Fruit fly (Drosophila melanogaster) whole organism, embryonic: ENCODE results near the gene CG42591.

Experiments used
- Awh ChIP-seq: fragments of 200-800 bp; sonication (Bioruptor generic); IDR thresholded peaks from 2 replicates; pipeline ENCODE4, ENCODE4 v1.3.6; 2022; ENCODE audit warnings: missing biosample characterization, missing genetic modification characterization
- CG10147 ChIP-seq: fragments of 200-800 bp; sonication (Bioruptor generic); optimal IDR thresholded peaks from 2 replicates; lab custom pipeline; 2019; ENCODE audit warnings: missing biosample characterization, mild to moderate bottlenecking, missing genetic modification characterization, moderate library complexity
- CG10209 ChIP-seq: fragments of 200-800 bp; sonication (Bioruptor generic); optimal IDR thresholded peaks from 3 replicates; lab custom pipeline; 2017; ENCODE audit warnings: missing biosample characterization, mild to moderate bottlenecking, missing genetic modification characterization, missing genetic modification reagents
- CG10431 ChIP-seq: fragments of 200-800 bp; sonication (Bioruptor generic); optimal IDR thresholded peaks from 3 replicates; lab custom pipeline; 2018; ENCODE audit warnings: missing biosample characterization, mild to moderate bottlenecking, missing genetic modification characterization
- CG10462 ChIP-seq: fragments of 200-800 bp; sonication (Bioruptor generic); optimal IDR thresholded peaks from 2 replicates; lab custom pipeline; 2016; ENCODE audit warnings: missing biosample characterization, missing genetic modification characterization
- CG10654 ChIP-seq: fragments of 200-800 bp; sonication (Bioruptor generic); optimal IDR thresholded peaks from 2 replicates; lab custom pipeline; 2016; ENCODE audit warnings: missing biosample characterization, missing genetic modification characterization
- CG12769 ChIP-seq: fragments of 200-800 bp; sonication (Bioruptor generic); optimal IDR thresholded peaks from 2 replicates; lab custom pipeline; 2019; ENCODE audit warnings: missing biosample characterization, mild to moderate bottlenecking, missing genetic modification characterization, moderate library complexity
- CG13424 ChIP-seq: fragments of 200-800 bp; sonication (Bioruptor generic); optimal IDR thresholded peaks from 2 replicates; lab custom pipeline; 2019; ENCODE audit warnings: missing biosample characterization, mild to moderate bottlenecking, missing genetic modification characterization, moderate library complexity
- CG17385 ChIP-seq: fragments of 200-800 bp; sonication (Bioruptor generic); optimal IDR thresholded peaks from 3 replicates; lab custom pipeline; 2018; ENCODE audit warnings: missing biosample characterization, mild to moderate bottlenecking, missing genetic modification characterization
- CG18599 ChIP-seq: fragments of 200-800 bp; sonication (Bioruptor generic); optimal IDR thresholded peaks from 3 replicates; lab custom pipeline; 2017; ENCODE audit warnings: missing biosample characterization, missing genetic modification characterization, mild to moderate bottlenecking, moderate library complexity, missing genetic modification reagents
- CG2202 ChIP-seq: fragments of 200-800 bp; sonication (Bioruptor generic); optimal IDR thresholded peaks from 2 replicates; lab custom pipeline; 2018; ENCODE audit warnings: missing biosample characterization, mild to moderate bottlenecking, missing genetic modification characterization
- CG31388 ChIP-seq: fragments of 200-800 bp; sonication (Bioruptor generic); optimal IDR thresholded peaks from 2 replicates; lab custom pipeline; 2016; ENCODE audit warnings: missing biosample characterization, missing genetic modification characterization
- CG34376 ChIP-seq: fragments of 200-800 bp; sonication (Bioruptor generic); optimal IDR thresholded peaks from 2 replicates; lab custom pipeline; 2018; ENCODE audit warnings: missing biosample characterization, mild to moderate bottlenecking, missing genetic modification characterization
- CG34422 ChIP-seq: fragments of 200-800 bp; sonication (Bioruptor generic); IDR thresholded peaks from 3 replicates; pipeline ENCODE4 v1.3.6; 2022; ENCODE audit warnings: missing biosample characterization, missing genetic modification characterization
- CG3995 ChIP-seq: fragments of 200-800 bp; sonication (Bioruptor generic); optimal IDR thresholded peaks from 3 replicates; lab custom pipeline; 2016; ENCODE audit warnings: missing biosample characterization, missing genetic modification characterization
- CG7357 ChIP-seq: fragments of 200-800 bp; sonication (Bioruptor generic); IDR thresholded peaks from 3 replicates; pipeline ENCODE4 v1.3.6; 2022; ENCODE audit warnings: missing biosample characterization, missing genetic modification characterization
- Deaf1 ChIP-seq: fragments of 200-800 bp; optimal IDR thresholded peaks from 3 replicates; lab custom pipeline; 2019; ENCODE audit warnings: missing biosample characterization, mild to moderate bottlenecking, missing genetic modification characterization, moderate library complexity
- Dek ChIP-seq: fragments of 200-800 bp; sonication (Bioruptor generic); optimal IDR thresholded peaks from 3 replicates; lab custom pipeline; 2019; ENCODE audit warnings: missing biosample characterization, mild to moderate bottlenecking, missing genetic modification characterization, moderate library complexity
- Dref ChIP-seq: fragments of 200-800 bp; sonication (Bioruptor generic); IDR thresholded peaks from 2 replicates; pipeline ENCODE4 v1.3.6; 2022; ENCODE audit warnings: missing biosample characterization, missing genetic modification characterization
- E2f2 ChIP-seq: fragments of 200-800 bp; sonication (Bioruptor generic); IDR thresholded peaks from 2 replicates; pipeline ENCODE4 v1.3.6; 2022; ENCODE audit warnings: missing biosample characterization, missing genetic modification characterization
- Ets65A ChIP-seq: fragments of 200-800 bp; sonication (Bioruptor generic); peaks from one replicate; lab custom pipeline; 2016; ENCODE audit warnings: missing biosample characterization, missing genetic modification characterization
- Fer1 ChIP-seq: fragments of 200-800 bp; sonication (Bioruptor generic); optimal IDR thresholded peaks from 2 replicates; lab custom pipeline; 2017; ENCODE audit warnings: missing biosample characterization, mild to moderate bottlenecking, missing genetic modification characterization
- HLH4C ChIP-seq: fragments of 200-800 bp; sonication (Bioruptor generic); IDR thresholded peaks from 3 replicates; pipeline ENCODE4 v1.3.6; 2022; ENCODE audit warnings: missing biosample characterization, missing genetic modification characterization; ENCODE audit not compliant: partially characterized antibody
- Hr51 ChIP-seq, 2 experiments: fragments of 200-800 bp; sonication (Bioruptor generic); optimal IDR thresholded peaks; 2 replicates in 1 of 2; 3 replicates in 1 of 2; lab custom pipeline; 2016 to 2018; ENCODE audit warnings: missing biosample characterization in 2 of 2, missing genetic modification characterization in 2 of 2, mild to moderate bottlenecking in 1 of 2, moderate library complexity in 1 of 2
- Hr78 ChIP-seq, 2 experiments: fragments of 200-800 bp in 1 of 2; fragments of >200 bp in 1 of 2; sonication (Bioruptor generic) in 1 of 2; optimal IDR thresholded peaks; 2 replicates each; lab custom pipeline; 2017 to 2019; ENCODE audit warnings: missing biosample characterization in 2 of 2, missing genetic modification characterization in 2 of 2, mild to moderate bottlenecking in 1 of 2, moderate library complexity in 1 of 2
- MTF-1 ChIP-seq: fragments of 200-800 bp; sonication (Bioruptor generic); optimal IDR thresholded peaks from 2 replicates; lab custom pipeline; 2018; ENCODE audit warnings: missing biosample characterization, mild to moderate bottlenecking, missing genetic modification characterization, borderline replicate concordance
- NC2α ChIP-seq: fragments of 200-800 bp; sonication (Bioruptor generic); optimal IDR thresholded peaks from 2 replicates; lab custom pipeline; 2016; ENCODE audit warnings: missing biosample characterization, missing genetic modification characterization
- Nf-YB ChIP-seq: fragments of 200-800 bp; sonication (Bioruptor generic); optimal IDR thresholded peaks from 3 replicates; lab custom pipeline; 2019; ENCODE audit warnings: missing biosample characterization, mild to moderate bottlenecking, missing genetic modification characterization, moderate library complexity
- Optix ChIP-seq: fragments of 200-800 bp; sonication (Bioruptor generic); IDR thresholded peaks from 3 replicates; pipeline ENCODE4 v1.3.6; 2022; ENCODE audit warnings: missing biosample characterization, missing genetic modification characterization
- Sry-δ ChIP-seq: fragments of 200-800 bp; sonication (Bioruptor generic); optimal IDR thresholded peaks from 2 replicates; lab custom pipeline; 2016; ENCODE audit warnings: missing biosample characterization, missing genetic modification characterization
- Ssrp ChIP-seq: fragments of 200-800 bp; sonication (Bioruptor generic); optimal IDR thresholded peaks from 2 replicates; lab custom pipeline; 2018; ENCODE audit warnings: missing biosample characterization, mild to moderate bottlenecking, missing genetic modification characterization, moderate library complexity
- Trl ChIP-seq, 3 experiments: fragments of >200 bp in 2 of 3; fragments of 200-800 bp in 1 of 3; sonication (Bioruptor generic) in 1 of 3; optimal IDR thresholded peaks; 2 replicates in 1 of 3; 3 replicates in 2 of 3; lab custom pipeline; 2016 to 2017; ENCODE audit warnings: missing biosample characterization in 1 of 3, missing genetic modification characterization in 1 of 3
- chinmo ChIP-seq: fragments of 200-800 bp; sonication (Bioruptor generic); IDR thresholded peaks from 4 replicates; pipeline ENCODE4 v1.3.6; 2022; ENCODE audit warnings: missing biosample characterization, missing genetic modification characterization; ENCODE audit not compliant: partially characterized antibody
- ci ChIP-seq: fragments of 200-800 bp; sonication (Bioruptor generic); IDR thresholded peaks from 3 replicates; pipeline ENCODE4 v1.3.6; 2022; ENCODE audit warnings: missing biosample characterization, missing genetic modification characterization
- emc ChIP-seq: fragments of 200-800 bp; sonication (Bioruptor generic); optimal IDR thresholded peaks from 2 replicates; lab custom pipeline; 2016; ENCODE audit warnings: missing biosample characterization, missing genetic modification characterization
- hb ChIP-seq: fragments of 200-800 bp; sonication (Bioruptor generic); IDR thresholded peaks from 3 replicates; pipeline ENCODE4 v1.3.6; 2022; ENCODE audit warnings: missing biosample characterization, missing genetic modification characterization; ENCODE audit not compliant: partially characterized antibody
- maf-S ChIP-seq: fragments of 200-800 bp; sonication (Bioruptor generic); optimal IDR thresholded peaks from 2 replicates; lab custom pipeline; 2016; ENCODE audit warnings: missing biosample characterization, missing genetic modification characterization
- nerfin-1 ChIP-seq: fragments of 200-800 bp; sonication (Bioruptor generic); optimal IDR thresholded peaks from 3 replicates; lab custom pipeline; 2019; ENCODE audit warnings: missing biosample characterization, mild to moderate bottlenecking, missing genetic modification characterization, moderate library complexity
- nom ChIP-seq: fragments of 200-800 bp; sonication (Bioruptor generic); optimal IDR thresholded peaks from 2 replicates; lab custom pipeline; 2017; ENCODE audit warnings: missing biosample characterization, missing genetic modification characterization, mild to moderate bottlenecking, moderate library complexity, missing genetic modification reagents
- pita ChIP-seq: fragments of 200-800 bp; sonication (Bioruptor generic); optimal IDR thresholded peaks from 2 replicates; lab custom pipeline; 2017; ENCODE audit warnings: missing biosample characterization, mild to moderate bottlenecking, missing genetic modification characterization
- pum ChIP-seq: fragments of 200-800 bp; sonication (Bioruptor generic); optimal IDR thresholded peaks from 2 replicates; lab custom pipeline; 2016; ENCODE audit warnings: missing biosample characterization, missing genetic modification characterization
- sc ChIP-seq, 3 experiments: fragments of >200 bp in 2 of 3; fragments of 200-800 bp in 1 of 3; sonication (Bioruptor generic) in 1 of 3; optimal IDR thresholded peaks; 2 replicates in 2 of 3; 3 replicates in 1 of 3; lab custom pipeline; 2017; ENCODE audit warnings: mild to moderate bottlenecking in 1 of 3, missing biosample characterization in 1 of 3, missing genetic modification characterization in 1 of 3, missing genetic modification reagents in 1 of 3
- ssp ChIP-seq: fragments of 200-800 bp; sonication (Bioruptor generic); IDR thresholded peaks from 2 replicates; pipeline ENCODE4 v1.3.6; 2022; ENCODE audit warnings: missing biosample characterization, missing genetic modification characterization
- toy ChIP-seq: fragments of 200-800 bp; sonication (Bioruptor generic); IDR thresholded peaks from 2 replicates; pipeline ENCODE4 v1.3.6; 2022; ENCODE audit warnings: missing biosample characterization, missing genetic modification characterization
- vfl ChIP-seq: fragments of 200-800 bp; sonication (Bioruptor generic); optimal IDR thresholded peaks from 2 replicates; lab custom pipeline; 2016; ENCODE audit warnings: missing biosample characterization, missing genetic modification characterization

CG42591 gene

DNA sequence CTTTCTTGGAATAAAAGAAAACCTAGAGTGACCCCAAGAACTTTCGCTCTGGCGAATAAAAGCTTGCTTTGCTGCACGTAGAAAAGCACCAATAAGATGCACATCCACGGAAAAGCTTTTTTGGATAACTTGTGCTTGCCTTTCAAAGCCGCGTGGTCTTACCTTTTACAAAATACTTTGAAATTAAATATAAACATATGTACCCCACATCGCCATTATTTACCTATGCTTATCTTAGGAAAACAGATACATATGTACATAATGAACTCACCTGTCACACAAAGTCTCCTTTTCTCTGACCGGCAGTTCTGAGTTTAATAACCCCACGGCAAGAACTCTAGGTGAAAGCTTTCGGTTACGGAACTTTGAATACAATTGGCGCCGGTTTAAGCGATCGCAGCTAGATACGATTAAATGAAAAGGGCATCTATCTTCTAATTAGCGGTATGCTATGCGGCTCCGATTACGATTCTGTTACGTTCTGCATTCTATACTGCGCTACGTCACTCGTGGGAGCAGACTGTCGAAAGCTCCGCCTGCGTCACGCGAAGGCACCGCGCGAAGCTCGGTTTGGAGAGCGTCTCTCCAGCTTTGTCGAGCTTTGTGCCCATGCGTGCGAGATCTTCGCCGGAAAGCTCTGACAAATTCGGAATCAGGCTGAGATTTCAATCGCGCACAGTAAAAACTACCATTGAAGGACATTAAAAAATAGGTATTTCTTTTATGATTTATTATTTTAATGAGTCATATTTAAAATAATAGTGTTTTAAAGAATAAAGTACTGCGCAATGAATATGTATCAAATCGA lies 11.4 kb downstream of the CG42591 start, which contains the start of gene bip1 (continued):
- TF ChIP-seq CG10462 (GFP tag; lab: Kevin White, UChicago): no peak
- no peak for TF ChIP-seq CG10209 (GFP tag; lab: Kevin White, UChicago)
- TF ChIP-seq hb (GFP tag; lab: Robert Waterston, UW): no peak
- no peak for TF ChIP-seq nom (GFP tag; lab: Kevin White, UChicago)
- no peak for TF ChIP-seq CG7357 (GFP tag; lab: Robert Waterston, UW)
- TF ChIP-seq Fer1 (GFP tag; lab: Kevin White, UChicago): peak; percentile 17
- no peak for TF ChIP-seq pita (GFP tag; lab: Kevin White, UChicago)
- no peak for TF ChIP-seq CG10147 (GFP tag; lab: Kevin White, UChicago)
- peak in 1 of 2 experiments; percentile 36 for TF ChIP-seq Hr51 (GFP tag; optimal IDR thresholded peaks at IDR 0.05; lab: Kevin White, UChicago)
- TF ChIP-seq CG2202 (tag; lab: Kevin White, UChicago): peak; percentile 39
- TF ChIP-seq E2f2: peak; percentile 30; the same call in 1 of the 2 replicates
- TF ChIP-seq CG13424: no peak
- no peak for TF ChIP-seq ssp (GFP tag; lab: Robert Waterston, UW)
- TF ChIP-seq CG10654: no peak
- peak; percentile 18 to 24 for TF ChIP-seq Trl (optimal IDR thresholded peaks at IDR 0.05; lab: Kevin White, UChicago)
- TF ChIP-seq Trl (GFP tag; optimal IDR thresholded peaks at IDR 0.05; lab: Kevin White, UChicago): no peak
- TF ChIP-seq sc (optimal IDR thresholded peaks at IDR 0.05; lab: Kevin White, UChicago): no peak
- no peak for TF ChIP-seq sc (GFP tag; optimal IDR thresholded peaks at IDR 0.05; lab: Kevin White, UChicago)
- TF ChIP-seq CG31388 (GFP tag; lab: Kevin White, UChicago): no peak
- TF ChIP-seq pum: no peak
- TF ChIP-seq Awh (GFP tag; lab: Robert Waterston, UW): no peak
- TF ChIP-seq maf-S (GFP tag; lab: Kevin White, UChicago): no peak
- no peak for TF ChIP-seq NC2α
- no peak for TF ChIP-seq Optix
- TF ChIP-seq HLH4C (GFP tag; lab: Robert Waterston, UW): no peak
- no peak for TF ChIP-seq CG34422 (GFP tag; lab: Robert Waterston, UW)
- TF ChIP-seq nerfin-1 (tag; lab: Kevin White, UChicago): peak; percentile 20
- peak; percentile 28 for TF ChIP-seq CG34376 (GFP tag; lab: Kevin White, UChicago)
- TF ChIP-seq MTF-1 (GFP tag; lab: Kevin White, UChicago): peak; percentile 30
- TF ChIP-seq Dek: peak; percentile 32
- no peak for TF ChIP-seq Ets65A (GFP tag; lab: Kevin White, UChicago)
- no peak for TF ChIP-seq Dref
- TF ChIP-seq Nf-YB (GFP tag; lab: Kevin White, UChicago): no peak
- peak; percentile 72 for TF ChIP-seq CG10431

DNA sequence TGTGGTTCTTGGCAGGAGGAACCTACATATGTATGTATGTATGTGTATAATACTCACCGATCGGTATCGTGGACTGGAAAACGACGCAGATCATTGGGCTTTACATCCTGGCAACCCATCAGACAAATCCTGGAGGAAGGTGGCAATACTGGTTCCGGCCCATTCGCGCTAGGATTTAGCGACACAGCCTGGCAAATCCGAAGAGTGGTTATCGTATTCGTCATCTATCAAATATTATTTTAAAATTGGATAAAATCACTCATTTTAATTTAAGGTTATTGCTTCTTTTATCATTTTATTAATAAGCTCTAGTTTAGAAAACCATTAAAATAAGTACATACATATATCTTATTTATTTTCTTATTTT lies 12.0 kb downstream of the CG42591 start:
- TF ChIP-seq Deaf1 (tag; lab: Kevin White, UChicago): peak; percentile 1
- TF ChIP-seq CG18599 (GFP tag; lab: Kevin White, UChicago): no peak
- TF ChIP-seq nom (GFP tag; lab: Kevin White, UChicago): peak; percentile 34

DNA sequence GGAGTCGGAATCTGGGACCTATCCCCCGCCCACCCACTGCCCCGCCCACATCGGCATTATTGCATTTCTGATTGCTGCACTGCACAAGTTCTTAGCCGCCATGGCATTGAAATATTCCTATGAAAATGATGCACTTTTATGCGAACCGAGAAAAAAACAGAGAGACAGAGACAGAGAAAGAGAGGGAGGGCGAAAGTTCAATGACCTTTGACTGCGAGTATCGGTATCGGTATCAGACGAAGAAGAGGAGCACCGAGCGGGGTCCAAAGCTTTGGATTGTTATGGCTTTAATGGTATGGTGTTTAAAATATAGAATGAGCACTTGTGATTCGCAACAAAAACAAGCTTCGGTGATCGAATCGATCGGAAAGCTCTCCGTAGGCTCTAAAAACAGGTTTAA lies 12.3 kb downstream of the CG42591 start:
- TF ChIP-seq nerfin-1 (tag; lab: Kevin White, UChicago): no peak
- no peak for TF ChIP-seq toy
- TF ChIP-seq CG12769 (tag; lab: Kevin White, UChicago): peak; percentile 32
- no peak for TF ChIP-seq vfl (GFP tag; lab: Kevin White, UChicago)
- TF ChIP-seq hb (GFP tag; lab: Robert Waterston, UW): 0 out of 3 replicates have a peak, but pooled peaks have one; percentile 13
- TF ChIP-seq Optix: no peak
- no peak for TF ChIP-seq CG3995 (GFP tag; lab: Kevin White, UChicago)
- TF ChIP-seq CG17385 (GFP tag; lab: Kevin White, UChicago): no peak
- no peak for TF ChIP-seq Ssrp (tag; lab: Kevin White, UChicago)
- TF ChIP-seq Sry-δ (GFP tag; lab: Kevin White, UChicago): no peak
- TF ChIP-seq ci (GFP tag; lab: Robert Waterston, UW): 0 out of 3 replicates have a peak, but pooled peaks have one; percentile 24
- peak in 1 of 2 experiments; percentile 37 for TF ChIP-seq Hr78 (GFP tag; optimal IDR thresholded peaks at IDR 0.05; lab: Kevin White, UChicago)
- peak; percentile 70; the same call in 1 of the 4 replicates for TF ChIP-seq chinmo (GFP tag; lab: Robert Waterston, UW)
- no peak for TF ChIP-seq emc (GFP tag; lab: Kevin White, UChicago)
